Fruit fly (Drosophila melanogaster): ENCODE measurements around the gene Xrcc2.

- TF ChIP-seq pita (GFP tag; optimal IDR thresholded peaks at IDR 0.05) (peak; percentile 25), hb (GFP tag; IDR thresholded peaks at IDR 0.05; ENCODE audit: partially characterized antibody) (no peak)
Observed at dm6 chrX:18506639-18507528, 7.0 kb downstream of the Xrcc2 start.

All from whole organism, embryonic.